Worm (Caenorhabditis elegans) whole organism, late embryonic: ENCODE measurements around the gene col-180.

ENCODE experiments used
- C08G9.2 ChIP-seq: sonication (generic microtip); optimal IDR thresholded peaks from 2 replicates; lab custom pipeline; 2016; ENCODE audit warnings: mild to moderate bottlenecking, missing genetic modification characterization, moderate library complexity, missing compliant biosample characterization
- K09A11.1 ChIP-seq: sonication (generic microtip); optimal IDR thresholded peaks from 2 replicates; lab custom pipeline; 2017; ENCODE audit warnings: antibody characterized with exemption, mild to moderate bottlenecking, missing genetic modification characterization, missing compliant biosample characterization; ENCODE audit not compliant: insufficient read depth
- ama-1 ChIP-seq: fragments of 150-350 bp; optimal IDR thresholded peaks from 2 replicates; lab custom pipeline; 2014
- ceh-45 ChIP-seq: fragments of 200-800 bp; sonication (Bioruptor generic); IDR thresholded peaks from 2 replicates; pipeline ENCODE4 v1.3.6; 2022; ENCODE audit warnings: missing genetic modification reagents, missing genetic modification characterization, missing compliant biosample characterization
- ceh-48 ChIP-seq: sonication (generic microtip); optimal IDR thresholded peaks from 2 replicates; lab custom pipeline; 2016; ENCODE audit warnings: missing genetic modification characterization, inconsistent platforms, missing compliant biosample characterization
- hlh-30 ChIP-seq: sonication (generic microtip); optimal IDR thresholded peaks from 2 replicates; lab custom pipeline; 2017; ENCODE audit warnings: antibody characterized with exemption, missing genetic modification characterization, missing compliant biosample characterization; ENCODE audit not compliant: insufficient read depth
- pha-4 ChIP-seq: fragments of 150-350 bp; optimal IDR thresholded peaks from 2 replicates; lab custom pipeline; 2018; ENCODE audit warnings: missing biosample characterization, missing genetic modification reagents, missing genetic modification characterization
- rnt-1 ChIP-seq: sonication (generic microtip); optimal IDR thresholded peaks from 2 replicates; lab custom pipeline; 2016; ENCODE audit warnings: missing genetic modification characterization, missing compliant biosample characterization
- unc-42 ChIP-seq: sonication (generic microtip); optimal IDR thresholded peaks from 2 replicates; lab custom pipeline; 2016; ENCODE audit warnings: missing genotype, missing genetic modification characterization, missing compliant biosample characterization
- unc-55 ChIP-seq: sonication (generic microtip); optimal IDR thresholded peaks from 2 replicates; lab custom pipeline; 2017; ENCODE audit warnings: missing biosample characterization, missing genetic modification reagents, missing genetic modification characterization

DNA sequence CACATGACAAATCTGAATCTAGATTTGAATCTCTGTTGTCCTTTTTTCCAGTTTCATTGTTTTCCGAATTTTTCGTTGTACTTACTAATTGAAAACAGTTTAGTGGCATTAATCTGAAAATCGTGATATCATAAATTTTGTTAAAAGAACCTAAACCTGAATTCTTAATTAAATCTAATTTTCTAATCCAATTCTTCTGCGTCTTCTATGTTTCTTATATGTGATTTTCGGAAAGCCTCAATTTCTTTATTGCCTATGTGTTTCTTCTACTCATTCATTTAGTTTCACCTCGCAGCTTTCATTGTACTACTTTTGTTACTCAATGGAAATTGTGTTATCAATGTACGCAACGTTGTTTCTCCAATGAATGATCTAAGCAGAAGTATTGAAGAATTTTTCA is 31.6 kb upstream of the col-180 start:
- TF ChIP-seq hlh-30 (tag; lab: Kevin White, UChicago) (no peak), unc-42 (tag; lab: Kevin White, UChicago) (peak; percentile 66), rnt-1 (tag; lab: Kevin White, UChicago) (no peak), pha-4 (tag; lab: Kevin White, UChicago) (no peak), ama-1 (lab: Kevin White, UChicago) (no peak), unc-55 (GFP tag; lab: Kevin White, UChicago) (no peak), ceh-48 (tag; lab: Kevin White, UChicago) (no peak), K09A11.1 (no peak), ceh-45 (GFP tag; lab: Robert Waterston, UW) (no peak), C08G9.2 (tag; lab: Kevin White, UChicago) (no peak)
